Fruit fly (Drosophila melanogaster): ENCODE data around the gene Lectin-galC1.

Lectin-galC1 gene

dm6 chr2L:19439598-19440230 lies 22.5 kb downstream of the Lectin-galC1 start (continued):
- TF ChIP-seq CG3407 (GFP tag; optimal IDR thresholded peaks at IDR 0.05) (peak; percentile 61), CG31441 (GFP tag; IDR thresholded peaks at IDR 0.05) (peak; percentile 61), pum (GFP tag; optimal IDR thresholded peaks at IDR 0.05) (peak; percentile 61), CG2712 (tag; optimal IDR thresholded peaks at IDR 0.05) (peak; percentile 75), CG13424 (tag; optimal IDR thresholded peaks at IDR 0.05) (peak; percentile 81), CG12391 (tag; optimal IDR thresholded peaks at IDR 0.05) (peak; percentile 78), Dref (GFP tag; IDR thresholded peaks at IDR 0.05) (no peak), sob (GFP tag; IDR thresholded peaks at IDR 0.05) (peak; percentile 64), CG12219 (GFP tag; optimal IDR thresholded peaks at IDR 0.05) (peak; percentile 86), pho (GFP tag; optimal IDR thresholded peaks at IDR 0.05) (peak; percentile 86), Sry-β (GFP tag; optimal IDR thresholded peaks at IDR 0.05) (no peak), zen2 (GFP tag; IDR thresholded peaks at IDR 0.05; ENCODE audit: partially characterized antibody) (no peak), MTF-1 (GFP tag; optimal IDR thresholded peaks at IDR 0.05; ENCODE audit: borderline replicate concordance) (peak; percentile 27), Sin3A (optimal IDR thresholded peaks at IDR 0.05) (no peak), CG7372 (GFP tag; IDR thresholded peaks at IDR 0.05) (peak; percentile 58; the same call in 1 of the 2 replicates), stc (GFP tag; IDR thresholded peaks at IDR 0.05) (peak; percentile 77), grn (GFP tag; optimal IDR thresholded peaks at IDR 0.05) (no peak), CG2129 (GFP tag; IDR thresholded peaks at IDR 0.05; ENCODE audit: partially characterized antibody) (no peak), gcm (GFP tag; optimal IDR thresholded peaks at IDR 0.05) (peak; percentile 70), CG17568 (GFP tag; optimal IDR thresholded peaks at IDR 0.05) (peak; percentile 53), cato (GFP tag; optimal IDR thresholded peaks at IDR 0.05; ENCODE audit: borderline replicate concordance) (peak; percentile 32), Ets97D (GFP tag; optimal IDR thresholded peaks at IDR 0.05) (peak; percentile 8), ATbp (GFP tag; optimal IDR thresholded peaks at IDR 0.05) (peak; percentile 76), gro (GFP tag; optimal IDR thresholded peaks at IDR 0.05) (peak; percentile 23), CG12769 (tag; optimal IDR thresholded peaks at IDR 0.05) (peak; percentile 99), CG10462 (GFP tag; optimal IDR thresholded peaks at IDR 0.05) (peak; percentile 66), CG1024 (GFP tag; IDR thresholded peaks at IDR 0.05) (peak; percentile 83), crol (GFP tag; IDR thresholded peaks at IDR 0.05) (peak; percentile 10; the same call in 1 of the 2 replicates), Opbp (GFP tag; IDR thresholded peaks at IDR 0.05; ENCODE audit: partially characterized antibody) (no peak), Fer1 (GFP tag; optimal IDR thresholded peaks at IDR 0.05) (peak; percentile 82), fu2 (GFP tag; optimal IDR thresholded peaks at IDR 0.05) (peak; percentile 13), ap (GFP tag; IDR thresholded peaks at IDR 0.05) (0 out of 2 replicates have a peak, but pooled peaks have one; percentile 49), ERR (GFP tag; optimal IDR thresholded peaks at IDR 0.05) (peak; percentile 14), CG4282 (GFP tag; optimal IDR thresholded peaks at IDR 0.05) (no peak), Neu2 (GFP tag; optimal IDR thresholded peaks at IDR 0.05; ENCODE audit: borderline replicate concordance) (peak; percentile 56), pzg (GFP tag; optimal IDR thresholded peaks at IDR 0.05) (no peak), CG8765 (GFP tag; IDR thresholded peaks at IDR 0.05) (no peak), CG17186 (GFP tag; optimal IDR thresholded peaks at IDR 0.05) (no peak), scrt (GFP tag; optimal IDR thresholded peaks at IDR 0.05) (peak; percentile 70), Nf-YA (GFP tag; IDR thresholded peaks at IDR 0.05) (peak; percentile 91), CG4328 (GFP tag; optimal IDR thresholded peaks at IDR 0.05) (peak; percentile 51), nerfin-1 (tag; optimal IDR thresholded peaks at IDR 0.05) (peak; percentile 61), sc (optimal IDR thresholded peaks at IDR 0.05) (no peak), sc (GFP tag; optimal IDR thresholded peaks at IDR 0.05) (peak; percentile 54), chm (GFP tag; IDR thresholded peaks at IDR 0.05) (peak; percentile 84), CG8388 (GFP tag; optimal IDR thresholded peaks at IDR 0.05) (peak; percentile 87), vnd (GFP tag; IDR thresholded peaks at IDR 0.05; ENCODE audit: partially characterized antibody) (no peak), CG32767 (GFP tag; IDR thresholded peaks at IDR 0.05) (peak; percentile 90), her (GFP tag; optimal IDR thresholded peaks at IDR 0.05) (peak; percentile 88), cwo (GFP tag; optimal IDR thresholded peaks at IDR 0.05) (peak; percentile 89)

Measured in whole organism, embryonic.